Worm (Caenorhabditis elegans) whole organism, early embryonic: ENCODE data around the gene B0416.3.

Experiments used
- ama-1 ChIP-seq: fragments of 150-350 bp; optimal IDR thresholded peaks from 2 replicates; lab custom pipeline; 2014
- ceh-36 ChIP-seq: sonication (generic microtip); optimal IDR thresholded peaks from 2 replicates; lab custom pipeline; 2016; ENCODE audit warnings: missing genetic modification characterization, inconsistent platforms, missing compliant biosample characterization
- ets-7 ChIP-seq: sonication (generic microtip); optimal IDR thresholded peaks from 2 replicates; lab custom pipeline; 2016; ENCODE audit warnings: missing genotype, missing genetic modification characterization, missing compliant biosample characterization
- tbx-11 ChIP-seq: fragments of 200-800 bp; sonication (Bioruptor generic); IDR thresholded peaks from 2 replicates; pipeline ENCODE4 v1.3.6; 2022; ENCODE audit warnings: missing genetic modification characterization, missing compliant biosample characterization
- tbx-37 ChIP-seq: fragments of 200-800 bp; sonication (Bioruptor generic); conservative IDR thresholded peaks from 2 replicates; pipeline ENCODE4 v1.3.6; 2022; ENCODE audit warnings: missing genetic modification reagents, missing genetic modification characterization, missing compliant biosample characterization

DNA sequence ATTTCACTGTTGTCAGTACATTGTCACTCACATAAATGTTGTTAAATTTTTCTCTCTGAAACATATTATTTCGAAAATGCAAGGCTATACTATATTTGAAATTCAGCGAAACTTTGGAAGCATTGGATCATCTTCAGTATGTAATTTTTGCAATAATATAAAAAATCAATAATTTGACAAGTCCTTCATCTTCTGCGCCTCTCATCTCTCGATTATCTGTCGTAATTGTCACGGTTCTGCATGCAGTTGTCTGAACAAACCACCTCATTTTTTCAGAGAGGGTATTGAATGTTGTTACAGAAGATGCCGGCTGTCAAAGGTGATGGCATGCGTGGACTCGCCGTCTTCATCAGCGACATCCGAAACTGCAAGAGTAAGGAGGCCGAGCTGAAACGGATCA lies 46.9 kb downstream of the B0416.3 start, which contains the start of gene apa-2:
- no peak for TF ChIP-seq ets-7 (tag; lab: Kevin White, UChicago)
- no peak for TF ChIP-seq ceh-36 (tag; lab: Kevin White, UChicago)
- no peak for TF ChIP-seq tbx-37
- no peak for TF ChIP-seq tbx-11 (GFP tag; lab: Robert Waterston, UW)
- no peak for TF ChIP-seq ama-1
